Worm (Caenorhabditis elegans): Measurements from ENCODE around the gene tyr-2.

DNA sequence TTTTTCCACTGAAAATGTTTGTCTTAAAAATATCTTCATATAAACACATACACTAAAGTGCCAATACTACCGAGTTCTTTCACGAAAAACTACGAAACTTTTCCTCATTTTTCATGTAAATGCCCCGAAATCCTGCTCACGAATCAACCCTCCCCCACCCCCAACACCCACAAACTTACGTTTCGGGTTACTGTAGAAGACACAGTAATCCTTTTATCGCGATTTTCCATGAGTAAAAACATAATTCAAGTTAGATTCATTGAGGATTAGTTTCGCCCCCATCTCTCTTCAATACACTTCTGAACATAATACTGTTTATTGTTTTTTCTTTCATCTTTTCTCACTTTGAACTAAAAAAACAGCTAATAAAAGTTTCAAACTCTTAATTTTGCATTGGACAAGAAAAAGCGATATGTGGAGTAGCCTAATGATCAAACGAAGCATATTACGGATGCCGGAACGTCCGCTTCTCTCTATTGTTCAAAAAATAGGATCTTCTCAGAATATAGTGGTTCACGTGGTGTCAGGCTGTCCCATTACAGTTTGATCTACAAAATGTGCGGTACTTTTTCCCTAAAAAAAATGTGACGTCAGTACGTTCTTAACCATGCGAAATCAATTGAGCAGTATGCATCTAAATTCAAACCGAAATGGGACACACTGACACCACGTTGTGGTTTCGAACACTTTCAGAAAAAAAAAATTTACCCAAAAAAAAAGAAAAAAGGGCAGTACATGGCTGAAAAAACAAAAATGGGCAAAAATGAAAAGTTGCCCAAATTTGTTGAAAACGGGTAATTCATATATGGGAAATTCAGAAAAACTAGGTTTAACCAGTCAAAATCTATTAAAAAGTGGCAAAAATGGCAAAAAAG, 19.8 kb upstream of the tyr-2 start:
- TF ChIP-seq tbx-9 (tag; optimal IDR thresholded peaks at IDR 0.05; ENCODE audit: borderline replicate concordance) (no peak), nfya-1 (tag; optimal IDR thresholded peaks at IDR 0.05; ENCODE audit: borderline replicate concordance, insufficient read depth) (no peak), let-607 (tag; optimal IDR thresholded peaks at IDR 0.05) (no peak), unc-62 (GFP tag; optimal IDR thresholded peaks at IDR 0.05) (no peak), snpc-4 (GFP tag; optimal IDR thresholded peaks at IDR 0.05) (no peak), snpc-4 (tag; optimal IDR thresholded peaks at IDR 0.05) (no peak), xnd-1 (tag; optimal IDR thresholded peaks at IDR 0.05) (no peak), mxl-1 (tag; optimal IDR thresholded peaks at IDR 0.05) (no peak), rcor-1 (GFP tag; IDR thresholded peaks at IDR 0.05) (no peak), ceh-40 (GFP tag; IDR thresholded peaks at IDR 0.05) (no peak), mel-28 (tag; optimal IDR thresholded peaks at IDR 0.05; ENCODE audit: borderline replicate concordance) (no peak), ztf-6 (GFP tag; IDR thresholded peaks at IDR 0.05) (no peak), lag-1 (GFP tag; IDR thresholded peaks at IDR 0.05) (no peak), dpl-1 (GFP tag; optimal IDR thresholded peaks at IDR 0.05) (no peak)

Data from whole organism, young adult.